Fruit fly (Drosophila melanogaster) whole organism, embryonic: ENCODE results near the gene lbe.
A peak's percentile ranks its signal among the peaks of the same experiment; 100 is the strongest.

Experiments used
- BtbVII ChIP-seq: fragments of 200-800 bp; sonication (Bioruptor generic); optimal IDR thresholded peaks from 3 replicates; lab custom pipeline; 2017; ENCODE audit warnings: missing biosample characterization, mild to moderate bottlenecking, missing genetic modification characterization
- C15 ChIP-seq: fragments of 200-800 bp; sonication (Bioruptor generic); IDR thresholded peaks from 3 replicates; pipeline ENCODE4 v1.3.6; 2022; ENCODE audit warnings: missing biosample characterization, missing genetic modification characterization
- CG1024 ChIP-seq: fragments of 200-800 bp; sonication (Bioruptor generic); IDR thresholded peaks from 2 replicates; pipeline ENCODE4 v1.3.6; 2022; ENCODE audit warnings: missing biosample characterization, missing genetic modification characterization
- CG10431 ChIP-seq: fragments of 200-800 bp; sonication (Bioruptor generic); optimal IDR thresholded peaks from 3 replicates; lab custom pipeline; 2018; ENCODE audit warnings: missing biosample characterization, mild to moderate bottlenecking, missing genetic modification characterization
- CG10462 ChIP-seq: fragments of 200-800 bp; sonication (Bioruptor generic); optimal IDR thresholded peaks from 2 replicates; lab custom pipeline; 2016; ENCODE audit warnings: missing biosample characterization, missing genetic modification characterization
- CG12219 ChIP-seq: fragments of 200-800 bp; sonication (Bioruptor generic); optimal IDR thresholded peaks from 3 replicates; lab custom pipeline; 2018; ENCODE audit warnings: missing biosample characterization, mild to moderate bottlenecking, missing genetic modification characterization
- CG12659 ChIP-seq: fragments of 200-800 bp; sonication (Bioruptor generic); optimal IDR thresholded peaks from 3 replicates; lab custom pipeline; 2017; ENCODE audit warnings: mild to moderate bottlenecking, missing biosample characterization, missing genetic modification reagents, missing genetic modification characterization
- CG14050 ChIP-seq: fragments of 200-800 bp; sonication (Bioruptor generic); IDR thresholded peaks from 3 replicates; pipeline ENCODE4 v1.3.6; 2022; ENCODE audit warnings: missing biosample characterization, missing genetic modification characterization
- CG14860 ChIP-seq: fragments of 200-800 bp; sonication (Bioruptor generic); IDR thresholded peaks from 3 replicates; pipeline ENCODE4 v1.3.6; 2022; ENCODE audit warnings: missing biosample characterization, missing genetic modification characterization; ENCODE audit not compliant: partially characterized antibody
- CG16863 ChIP-seq: fragments of 200-800 bp; sonication (Bioruptor generic); optimal IDR thresholded peaks from 3 replicates; lab custom pipeline; 2016; ENCODE audit warnings: missing biosample characterization, missing genetic modification characterization
- CG17186 ChIP-seq: fragments of 200-800 bp; sonication (Bioruptor generic); optimal IDR thresholded peaks from 3 replicates; lab custom pipeline; 2017; ENCODE audit warnings: missing biosample characterization, missing genetic modification reagents, missing genetic modification characterization
- CG18262 ChIP-seq: fragments of 200-800 bp; optimal IDR thresholded peaks from 3 replicates; lab custom pipeline; 2019; ENCODE audit warnings: missing biosample characterization, mild to moderate bottlenecking, missing genetic modification characterization, moderate library complexity
- CG18619 ChIP-seq: fragments of 200-800 bp; sonication (Bioruptor generic); optimal IDR thresholded peaks from 3 replicates; lab custom pipeline; 2017; ENCODE audit warnings: missing biosample characterization, mild to moderate bottlenecking, missing genetic modification characterization
- CG31224 ChIP-seq: fragments of 200-800 bp; sonication (Bioruptor generic); IDR thresholded peaks from 2 replicates; pipeline ENCODE4 v1.3.6; 2022; ENCODE audit warnings: missing biosample characterization, missing genetic modification characterization
- CG42726 ChIP-seq: fragments of 200-800 bp; sonication (Bioruptor generic); IDR thresholded peaks from 2 replicates; pipeline ENCODE4 v1.3.6; 2022; ENCODE audit warnings: missing biosample characterization, missing genetic modification characterization; ENCODE audit not compliant: partially characterized antibody
- CG4424 ChIP-seq: fragments of 200-800 bp; sonication (Bioruptor generic); optimal IDR thresholded peaks from 3 replicates; lab custom pipeline; 2016; ENCODE audit warnings: missing biosample characterization, missing genetic modification characterization
- CG8290 ChIP-seq, 3 experiments: fragments of 200-800 bp; sonication (Bioruptor generic); optimal IDR thresholded peaks; 2 replicates each; lab custom pipeline; 2016 to 2019; ENCODE audit warnings: missing biosample characterization in 3 of 3, missing genetic modification characterization in 3 of 3, mild to moderate bottlenecking in 2 of 3, moderate library complexity in 1 of 3
- CG9215 ChIP-seq: fragments of 200-800 bp; sonication (Bioruptor generic); IDR thresholded peaks from 2 replicates; pipeline ENCODE4 v1.3.6; 2022; ENCODE audit warnings: missing biosample characterization, missing genetic modification characterization
- CG9797 ChIP-seq: fragments of 200-800 bp; sonication (Bioruptor generic); optimal IDR thresholded peaks from 3 replicates; lab custom pipeline; 2018; ENCODE audit warnings: missing biosample characterization, mild to moderate bottlenecking, missing genetic modification characterization
- Dref ChIP-seq: fragments of 200-800 bp; sonication (Bioruptor generic); IDR thresholded peaks from 2 replicates; pipeline ENCODE4 v1.3.6; 2022; ENCODE audit warnings: missing biosample characterization, missing genetic modification characterization
- Drgx ChIP-seq: fragments of 200-800 bp; sonication (Bioruptor generic); IDR thresholded peaks from 2 replicates; pipeline ENCODE4 v1.3.6; 2022; ENCODE audit warnings: missing biosample characterization, missing genetic modification characterization
- Gsc ChIP-seq: fragments of 200-800 bp; sonication (Bioruptor generic); IDR thresholded peaks from 2 replicates; pipeline ENCODE4 v1.3.6; 2022; ENCODE audit warnings: missing biosample characterization, missing genetic modification characterization
- HLH54F ChIP-seq: fragments of 200-800 bp; sonication (Bioruptor generic); optimal IDR thresholded peaks from 3 replicates; lab custom pipeline; 2016; ENCODE audit warnings: missing biosample characterization, missing genetic modification characterization
- Mes4 ChIP-seq: fragments of 200-800 bp; sonication (Bioruptor generic); optimal IDR thresholded peaks from 2 replicates; lab custom pipeline; 2016; ENCODE audit warnings: missing biosample characterization, missing genetic modification characterization
- Neu2 ChIP-seq: fragments of 200-800 bp; sonication (Bioruptor generic); optimal IDR thresholded peaks from 3 replicates; lab custom pipeline; 2016; ENCODE audit warnings: missing biosample characterization, missing genetic modification characterization, borderline replicate concordance
- Nf-YC ChIP-seq: fragments of 200-800 bp; optimal IDR thresholded peaks from 3 replicates; lab custom pipeline; 2019; ENCODE audit warnings: missing biosample characterization, mild to moderate bottlenecking, missing genetic modification characterization, moderate library complexity
- Poxn ChIP-seq: fragments of 200-800 bp; sonication (Bioruptor generic); IDR thresholded peaks from 2 replicates; pipeline ENCODE4 v1.3.6; 2022; ENCODE audit warnings: missing biosample characterization, missing genetic modification characterization
- Sry-δ ChIP-seq: fragments of 200-800 bp; sonication (Bioruptor generic); optimal IDR thresholded peaks from 2 replicates; lab custom pipeline; 2016; ENCODE audit warnings: missing biosample characterization, missing genetic modification characterization
- Stat92E ChIP-seq, 3 experiments: fragments of >200 bp in 2 of 3; fragments of 200-800 bp in 1 of 3; sonication (Bioruptor generic) in 1 of 3; optimal IDR thresholded peaks; 2 replicates each; lab custom pipeline; 2017 to 2019; ENCODE audit warnings: missing biosample characterization in 3 of 3, missing genetic modification characterization in 3 of 3, mild to moderate bottlenecking in 1 of 3, moderate library complexity in 1 of 3
- YL-1 ChIP-seq: fragments of 200-800 bp; sonication (Bioruptor generic); optimal IDR thresholded peaks from 3 replicates; lab custom pipeline; 2017; ENCODE audit warnings: missing biosample characterization, mild to moderate bottlenecking, missing genetic modification characterization
- dimm ChIP-seq: fragments of 200-800 bp; sonication (Bioruptor generic); IDR thresholded peaks from 2 replicates; pipeline ENCODE4 v1.3.6; 2022; ENCODE audit warnings: missing biosample characterization, missing genetic modification characterization
- fd96Cb ChIP-seq: fragments of 200-800 bp; sonication (Bioruptor generic); optimal IDR thresholded peaks from 2 replicates; lab custom pipeline; 2018; ENCODE audit warnings: missing biosample characterization, mild to moderate bottlenecking, missing genetic modification characterization, moderate library complexity
- gce ChIP-seq: fragments of 200-800 bp; sonication (Bioruptor generic); IDR thresholded peaks from 3 replicates; pipeline ENCODE4 v1.3.6; 2022; ENCODE audit warnings: missing biosample characterization, missing genetic modification characterization
- gcm ChIP-seq: fragments of 200-800 bp; sonication (Bioruptor generic); optimal IDR thresholded peaks from 2 replicates; lab custom pipeline; 2019; ENCODE audit warnings: missing biosample characterization, mild to moderate bottlenecking, missing genetic modification characterization, moderate library complexity
- gsb-n ChIP-seq: fragments of 200-800 bp; sonication (Bioruptor generic); optimal IDR thresholded peaks from 3 replicates; lab custom pipeline; 2018; ENCODE audit warnings: missing biosample characterization, mild to moderate bottlenecking, missing genetic modification characterization
- hbn ChIP-seq: fragments of 200-800 bp; sonication (Bioruptor generic); IDR thresholded peaks from 2 replicates; pipeline ENCODE4 v1.3.6; 2022; ENCODE audit warnings: missing biosample characterization, missing genetic modification characterization; ENCODE audit not compliant: partially characterized antibody
- inv ChIP-seq: fragments of 200-800 bp; sonication (Bioruptor generic); IDR thresholded peaks from 2 replicates; pipeline ENCODE4 v1.3.6; 2022; ENCODE audit warnings: missing biosample characterization, missing genetic modification characterization; ENCODE audit not compliant: partially characterized antibody
- kay ChIP-seq: fragments of 200-800 bp; sonication (Bioruptor generic); optimal IDR thresholded peaks from 2 replicates; lab custom pipeline; 2016; ENCODE audit warnings: missing biosample characterization, missing genetic modification characterization
- pfk ChIP-seq: fragments of 200-800 bp; sonication (Bioruptor generic); optimal IDR thresholded peaks from 2 replicates; lab custom pipeline; 2018; ENCODE audit warnings: missing biosample characterization, mild to moderate bottlenecking, missing genetic modification characterization, moderate library complexity
- pho ChIP-seq: fragments of 200-800 bp; sonication (Bioruptor generic); optimal IDR thresholded peaks from 2 replicates; lab custom pipeline; 2016; ENCODE audit warnings: missing biosample characterization, missing genetic modification characterization
- ranshi ChIP-seq: fragments of 200-800 bp; sonication (Bioruptor generic); IDR thresholded peaks from 2 replicates; pipeline ENCODE4 v1.3.6; 2022; ENCODE audit warnings: missing biosample characterization, missing genetic modification characterization
- ro ChIP-seq: fragments of 200-800 bp; sonication (Bioruptor generic); IDR thresholded peaks from 2 replicates; pipeline ENCODE4 v1.3.6; 2022; ENCODE audit warnings: missing biosample characterization, missing genetic modification characterization
- sd ChIP-seq: fragments of 200-800 bp; sonication (Bioruptor generic); optimal IDR thresholded peaks from 3 replicates; lab custom pipeline; 2018; ENCODE audit warnings: missing biosample characterization, mild to moderate bottlenecking, missing genetic modification characterization, moderate library complexity
- slbo ChIP-seq: fragments of 200-800 bp; sonication (Bioruptor generic); IDR thresholded peaks from 2 replicates; pipeline ENCODE4 v1.3.6; 2022; ENCODE audit warnings: missing biosample characterization, missing genetic modification characterization
- slou ChIP-seq: fragments of 200-800 bp; sonication (Bioruptor generic); optimal IDR thresholded peaks from 3 replicates; lab custom pipeline; 2016; ENCODE audit warnings: missing biosample characterization, missing genetic modification characterization
- ssp ChIP-seq: fragments of 200-800 bp; sonication (Bioruptor generic); IDR thresholded peaks from 2 replicates; pipeline ENCODE4 v1.3.6; 2022; ENCODE audit warnings: missing biosample characterization, missing genetic modification characterization
- stc ChIP-seq: fragments of 200-800 bp; sonication (Bioruptor generic); IDR thresholded peaks from 2 replicates; pipeline ENCODE4 v1.3.6; 2022; ENCODE audit warnings: missing biosample characterization, missing genetic modification characterization
- tap ChIP-seq: fragments of 200-800 bp; optimal IDR thresholded peaks from 3 replicates; lab custom pipeline; 2019; ENCODE audit warnings: missing biosample characterization, mild to moderate bottlenecking, missing genetic modification characterization, moderate library complexity
- unc-4 ChIP-seq: fragments of 200-800 bp; sonication (Bioruptor generic); IDR thresholded peaks from 2 replicates; pipeline ENCODE4 v1.3.6; 2022; ENCODE audit warnings: missing biosample characterization, missing genetic modification characterization; ENCODE audit not compliant: partially characterized antibody

The lbe gene

DNA sequence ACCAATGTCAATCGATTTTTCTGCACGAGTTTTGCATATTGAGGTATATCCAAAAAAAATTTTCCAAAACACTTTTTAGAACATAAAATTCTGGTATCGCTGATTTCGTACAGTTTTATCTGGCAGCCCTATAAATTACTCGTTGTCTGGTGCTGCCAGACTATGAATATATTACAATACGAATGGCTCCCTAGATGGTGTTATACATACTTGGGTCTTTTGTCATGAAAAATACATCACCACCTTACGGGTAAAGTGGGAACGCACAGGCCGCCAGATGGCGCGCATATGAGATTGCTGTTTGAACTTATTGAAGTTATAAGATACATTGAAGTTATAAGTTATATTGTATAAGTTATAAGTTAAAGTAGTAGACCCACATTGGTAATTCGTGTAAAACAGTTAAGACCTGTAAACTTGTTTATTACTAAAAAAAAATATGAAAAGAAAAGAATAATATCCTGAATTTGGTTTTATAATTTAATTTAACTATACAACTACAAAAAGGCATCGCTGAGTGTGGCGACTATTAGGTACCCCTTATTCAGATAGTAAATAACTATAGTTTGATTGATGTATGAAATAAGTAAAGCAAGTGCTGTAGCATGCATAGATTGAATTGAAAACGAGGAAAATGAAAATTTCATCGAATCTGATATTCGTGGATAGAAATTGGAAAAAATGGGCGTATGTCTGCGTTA, 41.5 kb upstream of the lbe start (continued):
- TF ChIP-seq CG10462 (GFP tag; lab: Kevin White, UChicago) (no peak), ro (GFP tag; lab: Robert Waterston, UW) (no peak), CG14050 (GFP tag; lab: Robert Waterston, UW) (peak; percentile 51), Nf-YC (tag; lab: Kevin White, UChicago) (peak; percentile 44), BtbVII (GFP tag; lab: Kevin White, UChicago) (no peak), CG8290 (GFP tag; optimal IDR thresholded peaks at IDR 0.05; lab: Kevin White, UChicago) (peak; percentile 76), CG8290 (tag; optimal IDR thresholded peaks at IDR 0.05; lab: Kevin White, UChicago) (no peak), fd96Cb (tag; lab: Kevin White, UChicago) (peak; percentile 33), ssp (GFP tag; lab: Robert Waterston, UW) (peak; percentile 42; the same call in 1 of the 2 replicates), CG17186 (GFP tag; lab: Kevin White, UChicago) (no peak), CG4424 (GFP tag; lab: Kevin White, UChicago) (peak; percentile 57), CG12219 (GFP tag; lab: Kevin White, UChicago) (no peak), gce (GFP tag; lab: Robert Waterston, UW) (no peak), gcm (no peak), CG16863 (GFP tag; lab: Kevin White, UChicago) (peak; percentile 28), sd (tag; lab: Kevin White, UChicago) (no peak), CG31224 (GFP tag; lab: Robert Waterston, UW) (no peak), tap (tag; lab: Kevin White, UChicago) (no peak), dimm (GFP tag; lab: Robert Waterston, UW) (no peak), CG42726 (GFP tag; lab: Robert Waterston, UW) (peak; percentile 50; the same call in 1 of the 2 replicates), Sry-δ (peak; percentile 47), C15 (no peak), gsb-n (tag; lab: Kevin White, UChicago) (no peak), Neu2 (GFP tag; lab: Kevin White, UChicago) (no peak), CG12659 (GFP tag; lab: Kevin White, UChicago) (peak; percentile 59), CG18262 (peak; percentile 47), pho (peak; percentile 29), CG10431 (GFP tag; lab: Kevin White, UChicago) (no peak), slou (GFP tag; lab: Kevin White, UChicago) (no peak), Dref (GFP tag; lab: Robert Waterston, UW) (peak; percentile 49), kay (GFP tag; lab: Kevin White, UChicago) (no peak), CG14860 (0 out of 3 replicates have a peak, but pooled peaks have one; percentile 51), CG9797 (no peak), unc-4 (no peak), inv (GFP tag; lab: Robert Waterston, UW) (no peak; the same call in 1 of the 2 replicates), Stat92E (GFP tag; optimal IDR thresholded peaks at IDR 0.05; lab: Kevin White, UChicago) (peak in 1 of 3 experiments; percentile 5), CG1024 (peak; percentile 19; the same call in 1 of the 2 replicates), Drgx (GFP tag; lab: Robert Waterston, UW) (no peak), Mes4 (GFP tag; lab: Kevin White, UChicago) (peak; percentile 34), Poxn (no peak), hbn (peak; percentile 34; the same call in 1 of the 2 replicates), ranshi (GFP tag; lab: Robert Waterston, UW) (peak; percentile 54; the same call in 1 of the 2 replicates), slbo (GFP tag; lab: Robert Waterston, UW) (peak; percentile 88), YL-1 (GFP tag; lab: Kevin White, UChicago) (no peak), HLH54F (GFP tag; lab: Kevin White, UChicago) (peak; percentile 33), pfk (GFP tag; lab: Kevin White, UChicago) (no peak), CG18619 (GFP tag; lab: Kevin White, UChicago) (peak; percentile 28), stc (no peak), CG9215 (GFP tag; lab: Robert Waterston, UW) (peak; percentile 42; the same call in 1 of the 2 replicates), Gsc (GFP tag; lab: Robert Waterston, UW) (no peak)
